Worm (Caenorhabditis elegans): ENCODE results near the gene klc-1.

The klc-1 gene

DNA sequence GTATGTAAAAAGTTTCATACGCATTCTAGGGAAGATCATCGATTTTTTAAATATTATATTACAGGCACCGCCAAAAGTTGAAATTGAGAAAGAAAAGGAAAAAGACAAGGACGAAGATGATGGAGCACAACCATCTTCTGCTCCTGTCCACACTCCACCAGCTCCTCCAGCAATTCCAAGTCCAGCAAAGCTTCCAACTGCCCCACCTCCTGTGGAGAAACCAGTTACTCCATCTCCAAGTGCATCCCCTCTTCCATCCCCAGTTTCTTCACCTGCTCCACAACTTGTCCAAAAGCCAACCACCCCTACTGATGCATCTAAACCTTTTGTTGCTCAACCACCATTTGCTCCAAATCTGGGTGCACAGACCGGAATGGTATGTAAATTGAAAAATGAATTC, 31.6 kb upstream of the klc-1 start:
- TF ChIP-seq F23B12.7 (tag; optimal IDR thresholded peaks at IDR 0.05; ENCODE audit: insufficient read depth) (no peak), Y56A3A.18 (GFP tag; IDR thresholded peaks at IDR 0.05) (no peak), egl-44 (GFP tag; IDR thresholded peaks at IDR 0.05) (no peak), nfya-2 (GFP tag; IDR thresholded peaks at IDR 0.05) (no peak), B0261.1 (tag; optimal IDR thresholded peaks at IDR 0.05) (no peak), pbrm-1 (GFP tag; IDR thresholded peaks at IDR 0.05) (no peak), madf-3 (GFP tag; IDR thresholded peaks at IDR 0.05) (no peak), him-1 (tag; optimal IDR thresholded peaks at IDR 0.05) (no peak), fkh-3 (tag; optimal IDR thresholded peaks at IDR 0.05) (no peak), B0035.1 (tag; optimal IDR thresholded peaks at IDR 0.05) (no peak), Y67H2A.10 (GFP tag; conservative IDR thresholded peaks at IDR 0.05) (no peak), hlh-12 (tag; optimal IDR thresholded peaks at IDR 0.05) (no peak), ccch-3 (GFP tag; optimal IDR thresholded peaks at IDR 0.05) (no peak), ceh-58 (GFP tag; IDR thresholded peaks at IDR 0.05) (no peak)

DNA sequence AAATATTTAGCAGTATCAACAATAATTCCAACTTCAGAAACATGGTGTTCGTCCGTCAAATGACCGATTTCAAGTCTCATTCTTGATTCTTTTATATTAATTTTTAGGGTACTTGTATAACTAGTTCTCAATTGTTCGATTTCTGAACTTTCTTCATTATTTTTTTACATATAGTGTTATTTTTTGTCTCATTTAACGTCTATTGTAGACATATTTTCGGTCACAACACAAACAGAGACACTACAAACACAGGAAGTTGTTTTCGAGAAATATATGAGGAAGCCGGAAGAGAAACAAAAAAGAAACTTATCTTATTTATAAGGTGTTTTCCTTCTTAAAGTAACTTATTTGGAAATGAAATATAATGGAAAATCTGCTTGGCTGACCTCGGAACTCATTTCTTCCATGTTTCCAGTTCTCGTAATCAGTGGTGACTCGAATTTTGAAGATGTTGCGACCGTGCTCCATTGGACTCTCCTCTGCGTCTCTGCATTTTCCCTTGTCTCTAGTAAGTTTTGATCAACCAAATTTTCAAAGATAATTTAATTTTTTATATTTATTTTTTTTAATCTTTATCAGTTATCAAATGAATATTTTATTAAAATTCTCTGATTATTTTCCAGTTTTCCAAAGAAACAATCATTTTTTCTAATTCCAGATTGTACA, 29.8 kb upstream of the klc-1 start, which contains the start of the genes F36H1.12 and lin-3:
TSS of gene F36H1.12 (minus strand) at position 51 of the 666 bp plus-strand sequence.
TSS of gene lin-3 (plus strand) at position 657 of the 666 bp plus-strand sequence.
- TF ChIP-seq repo-1 (tag; optimal IDR thresholded peaks at IDR 0.05) (no peak), ztf-6 (GFP tag; IDR thresholded peaks at IDR 0.05) (no peak), madf-8 (GFP tag; conservative IDR thresholded peaks at IDR 0.05) (peak; percentile 20; the same call in 1 of the 2 replicates), mcd-1 (GFP tag; IDR thresholded peaks at IDR 0.05) (peak; percentile 73), hmg-1.2 (GFP tag; IDR thresholded peaks at IDR 0.05) (peak; percentile 91), F33H1.4 (GFP tag; IDR thresholded peaks at IDR 0.05) (peak; percentile 51; the same call in 1 of the 2 replicates), lsl-1 (GFP tag; optimal IDR thresholded peaks at IDR 0.05) (peak; percentile 60), ceh-100 (GFP tag; IDR thresholded peaks at IDR 0.05) (peak; percentile 93), madf-6 (GFP tag; IDR thresholded peaks at IDR 0.05) (peak; percentile 56; the same call in 1 of the 2 replicates), rcor-1 (GFP tag; IDR thresholded peaks at IDR 0.05) (0 out of 2 replicates have a peak, but pooled peaks have one; percentile 25), D2030.7 (GFP tag; IDR thresholded peaks at IDR 0.05) (peak; percentile 53; the same call in 1 of the 2 replicates), tlf-1 (GFP tag; optimal IDR thresholded peaks at IDR 0.05) (no peak)

DNA sequence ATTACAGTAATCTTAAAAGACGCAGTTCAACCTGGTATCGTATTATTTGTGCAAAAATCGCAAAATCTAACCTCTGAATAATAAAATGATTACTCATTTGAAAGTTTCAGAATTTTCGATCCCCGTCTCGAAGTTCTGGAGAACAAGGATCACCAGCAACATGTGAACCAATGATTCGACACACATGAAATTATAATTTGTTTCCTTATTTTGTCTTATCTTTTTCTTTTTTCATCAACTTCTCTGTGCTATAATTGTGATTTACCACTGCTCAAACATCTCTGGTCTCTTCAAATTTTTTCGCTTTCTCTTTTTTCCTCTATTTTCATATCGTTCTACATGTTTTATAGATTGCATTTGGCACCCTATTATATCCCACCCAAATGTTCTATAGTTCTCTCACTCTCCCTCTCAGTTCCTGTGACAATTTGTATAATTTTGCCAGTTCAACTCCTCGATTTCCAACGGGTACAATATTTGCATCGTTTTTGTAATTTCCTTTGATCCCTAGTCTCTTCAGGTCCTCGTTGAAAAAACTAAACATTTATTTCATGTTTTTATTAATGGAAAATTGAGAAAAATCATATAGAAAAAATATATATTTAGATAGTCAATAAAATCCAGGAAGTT, 20.4 kb upstream of the klc-1 start:
- no peak for TF ChIP-seq somi-1 (GFP tag; optimal IDR thresholded peaks at IDR 0.05)
- 0 out of 2 replicates have a peak, but pooled peaks have one; percentile 3 for TF ChIP-seq madf-3 (GFP tag; IDR thresholded peaks at IDR 0.05)

DNA sequence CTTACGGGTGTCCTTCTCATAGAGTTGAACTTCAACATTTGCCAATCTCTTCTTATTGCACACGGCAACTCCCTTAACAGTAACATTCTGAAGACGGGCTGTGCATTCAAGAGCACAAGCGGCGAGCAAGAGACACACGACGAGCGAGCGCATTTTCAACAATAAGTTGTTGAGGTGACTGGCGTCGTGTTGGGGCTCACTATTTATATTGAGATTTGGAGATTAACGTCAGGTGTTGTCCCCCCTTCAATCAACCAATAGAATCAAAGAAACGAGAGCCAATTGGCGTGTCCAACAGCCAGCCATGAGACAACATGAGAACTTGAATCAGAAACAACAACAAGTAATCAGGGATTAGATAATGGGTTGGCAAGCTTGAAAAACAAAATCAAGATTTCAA, 19.6 kb upstream of the klc-1 start, which contains the start of gene ttr-16:
TSS of gene ttr-16 (minus strand) at position 176 of the 400 bp plus-strand sequence.
- TF ChIP-seq hmg-20 (GFP tag; IDR thresholded peaks at IDR 0.05): no peak
- no peak for TF ChIP-seq B0261.1 (tag; optimal IDR thresholded peaks at IDR 0.05)
- no peak for TF ChIP-seq ceh-58 (GFP tag; IDR thresholded peaks at IDR 0.05)
- TF ChIP-seq D2030.7 (GFP tag; IDR thresholded peaks at IDR 0.05): no peak

DNA sequence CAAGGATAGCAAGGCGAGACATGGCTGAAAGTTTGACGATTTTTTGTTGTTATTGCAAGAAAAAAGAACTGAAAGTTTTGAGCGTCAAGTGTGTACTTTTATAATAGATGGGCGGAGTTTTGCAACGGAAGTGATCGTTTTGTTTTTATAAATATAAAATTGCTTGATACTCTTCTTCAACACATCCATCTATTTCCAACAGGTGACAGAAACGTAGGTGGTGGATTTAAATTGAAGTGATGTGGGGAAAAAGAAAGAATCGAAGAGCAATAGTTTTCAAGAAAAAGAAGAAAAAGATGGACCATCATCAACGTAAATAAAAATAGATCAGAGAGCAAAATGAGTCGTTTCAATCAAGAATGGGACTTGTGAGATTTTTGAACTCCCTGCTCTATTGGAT, 16.5 kb upstream of the klc-1 start, which contains the start of gene ttr-17:
TSS of gene ttr-17 (minus strand) at position 24 of the 400 bp plus-strand sequence.
- no peak for TF ChIP-seq zfh-2 (GFP tag; conservative IDR thresholded peaks at IDR 0.05)
- TF ChIP-seq ZK185.1 (tag; optimal IDR thresholded peaks at IDR 0.05; ENCODE audit: poor library complexity, severe bottlenecking): no peak
- TF ChIP-seq nfya-2 (GFP tag; IDR thresholded peaks at IDR 0.05): no peak
- no peak for TF ChIP-seq madf-8 (GFP tag; conservative IDR thresholded peaks at IDR 0.05)
- TF ChIP-seq lsl-1 (GFP tag; optimal IDR thresholded peaks at IDR 0.05): no peak
- no peak for TF ChIP-seq bed-2 (GFP tag; IDR thresholded peaks at IDR 0.05)
- TF ChIP-seq F33H1.4 (GFP tag; IDR thresholded peaks at IDR 0.05): no peak
- no peak for TF ChIP-seq tbx-9 (tag; optimal IDR thresholded peaks at IDR 0.05; ENCODE audit: borderline replicate concordance)
